Fruit fly (Drosophila melanogaster) whole organism, embryonic: ENCODE results near the gene CG10651.

Source experiments
- B-H1 ChIP-seq: fragments of 200-800 bp; sonication (Bioruptor generic); IDR thresholded peaks from 3 replicates; pipeline ENCODE4 v1.3.6; 2022; ENCODE audit warnings: missing biosample characterization, missing genetic modification characterization
- Bdp1 ChIP-seq: fragments of 200-800 bp; sonication (Bioruptor generic); optimal IDR thresholded peaks from 3 replicates; lab custom pipeline; 2016; ENCODE audit warnings: missing biosample characterization, missing genetic modification characterization
- CG1024 ChIP-seq: fragments of 200-800 bp; sonication (Bioruptor generic); IDR thresholded peaks from 2 replicates; pipeline ENCODE4 v1.3.6; 2022; ENCODE audit warnings: missing biosample characterization, missing genetic modification characterization
- CG13123 ChIP-seq: fragments of 200-800 bp; sonication (Bioruptor generic); optimal IDR thresholded peaks from 2 replicates; lab custom pipeline; 2016; ENCODE audit warnings: missing biosample characterization, missing genetic modification characterization
- CG13894 ChIP-seq: fragments of 200-800 bp; sonication (Bioruptor generic); optimal IDR thresholded peaks from 3 replicates; lab custom pipeline; 2018; ENCODE audit warnings: missing biosample characterization, mild to moderate bottlenecking, missing genetic modification characterization, moderate library complexity
- CG14667 ChIP-seq: fragments of 200-800 bp; sonication (Bioruptor generic); IDR thresholded peaks from 2 replicates; pipeline ENCODE4 v1.3.6; 2022; ENCODE audit warnings: missing biosample characterization, missing genetic modification characterization
- CG14860 ChIP-seq: fragments of 200-800 bp; sonication (Bioruptor generic); IDR thresholded peaks from 3 replicates; pipeline ENCODE4 v1.3.6; 2022; ENCODE audit warnings: missing biosample characterization, missing genetic modification characterization; ENCODE audit not compliant: partially characterized antibody
- CG1603 ChIP-seq: fragments of 200-800 bp; sonication (Bioruptor generic); optimal IDR thresholded peaks from 2 replicates; lab custom pipeline; 2019; ENCODE audit warnings: missing biosample characterization, mild to moderate bottlenecking, missing genetic modification characterization, moderate library complexity
- CG17612 ChIP-seq: fragments of 200-800 bp; sonication (Bioruptor generic); IDR thresholded peaks from 2 replicates; pipeline ENCODE4 v1.3.6; 2022; ENCODE audit warnings: missing biosample characterization, missing genetic modification characterization
- CG18262 ChIP-seq: fragments of 200-800 bp; optimal IDR thresholded peaks from 3 replicates; lab custom pipeline; 2019; ENCODE audit warnings: missing biosample characterization, mild to moderate bottlenecking, missing genetic modification characterization, moderate library complexity
- CG2116 ChIP-seq: fragments of 200-800 bp; sonication (Bioruptor generic); optimal IDR thresholded peaks from 3 replicates; lab custom pipeline; 2018; ENCODE audit warnings: missing biosample characterization, mild to moderate bottlenecking, missing genetic modification characterization
- CG4707 ChIP-seq: fragments of 200-800 bp; sonication (Bioruptor generic); optimal IDR thresholded peaks from 2 replicates; lab custom pipeline; 2018; ENCODE audit warnings: missing biosample characterization, mild to moderate bottlenecking, missing genetic modification characterization, moderate library complexity
- CG5245 ChIP-seq: fragments of 200-800 bp; sonication (Bioruptor generic); optimal IDR thresholded peaks from 3 replicates; lab custom pipeline; 2016; ENCODE audit warnings: missing biosample characterization, missing genetic modification characterization
- CG5953 ChIP-seq: fragments of 200-800 bp; sonication (Bioruptor generic); IDR thresholded peaks from 2 replicates; pipeline ENCODE4 v1.3.6; 2022; ENCODE audit warnings: missing biosample characterization, missing genetic modification characterization
- CG6813 ChIP-seq: fragments of 200-800 bp; sonication (Bioruptor generic); optimal IDR thresholded peaks from 2 replicates; lab custom pipeline; 2017; ENCODE audit warnings: missing biosample characterization, missing genetic modification characterization, mild to moderate bottlenecking, moderate library complexity, missing genetic modification reagents
- CG7357 ChIP-seq: fragments of 200-800 bp; sonication (Bioruptor generic); IDR thresholded peaks from 3 replicates; pipeline ENCODE4 v1.3.6; 2022; ENCODE audit warnings: missing biosample characterization, missing genetic modification characterization
- CG8290 ChIP-seq, 3 experiments: fragments of 200-800 bp; sonication (Bioruptor generic); optimal IDR thresholded peaks; 2 replicates each; lab custom pipeline; 2016 to 2019; ENCODE audit warnings: missing biosample characterization in 3 of 3, missing genetic modification characterization in 3 of 3, mild to moderate bottlenecking in 2 of 3, moderate library complexity in 1 of 3
- CG8359 ChIP-seq: fragments of 200-800 bp; sonication (Bioruptor generic); optimal IDR thresholded peaks from 2 replicates; lab custom pipeline; 2017; ENCODE audit warnings: missing biosample characterization, mild to moderate bottlenecking, missing genetic modification characterization, borderline replicate concordance
- CHES-1-like ChIP-seq: fragments of 200-800 bp; sonication (Bioruptor generic); optimal IDR thresholded peaks from 2 replicates; lab custom pipeline; 2016; ENCODE audit warnings: missing biosample characterization, missing genetic modification characterization
- GATAe ChIP-seq: fragments of 200-800 bp; sonication (Bioruptor generic); conservative IDR thresholded peaks from 2 replicates; pipeline ENCODE4 v1.3.6; 2022; ENCODE audit warnings: missing biosample characterization, missing genetic modification characterization
- H15 ChIP-seq: fragments of 200-800 bp; sonication (Bioruptor generic); IDR thresholded peaks from 3 replicates; pipeline ENCODE4 v1.3.6; 2022; ENCODE audit warnings: missing biosample characterization, missing genetic modification characterization
- HLH4C ChIP-seq: fragments of 200-800 bp; sonication (Bioruptor generic); IDR thresholded peaks from 3 replicates; pipeline ENCODE4 v1.3.6; 2022; ENCODE audit warnings: missing biosample characterization, missing genetic modification characterization; ENCODE audit not compliant: partially characterized antibody
- Hmx ChIP-seq: fragments of 200-800 bp; sonication (Bioruptor generic); optimal IDR thresholded peaks from 2 replicates; lab custom pipeline; 2016; ENCODE audit warnings: missing biosample characterization, missing genetic modification characterization
- Hr39 ChIP-seq: fragments of >200 bp; optimal IDR thresholded peaks from 2 replicates; lab custom pipeline; 2017
- Jarid2 ChIP-seq: fragments of 200-800 bp; sonication (Bioruptor generic); optimal IDR thresholded peaks from 3 replicates; lab custom pipeline; 2017; ENCODE audit warnings: mild to moderate bottlenecking, missing biosample characterization, missing genetic modification reagents, missing genetic modification characterization
- Lhr ChIP-seq: fragments of 200-800 bp; sonication (Bioruptor generic); optimal IDR thresholded peaks from 3 replicates; lab custom pipeline; 2017; ENCODE audit warnings: mild to moderate bottlenecking, missing biosample characterization, missing genetic modification reagents, missing genetic modification characterization
- Mad ChIP-seq: fragments of 200-800 bp; sonication (Bioruptor generic); optimal IDR thresholded peaks from 2 replicates; lab custom pipeline; 2016; ENCODE audit warnings: missing biosample characterization, missing genetic modification characterization
- Nf-YB ChIP-seq: fragments of 200-800 bp; sonication (Bioruptor generic); optimal IDR thresholded peaks from 3 replicates; lab custom pipeline; 2019; ENCODE audit warnings: missing biosample characterization, mild to moderate bottlenecking, missing genetic modification characterization, moderate library complexity
- Nf-YC ChIP-seq: fragments of 200-800 bp; optimal IDR thresholded peaks from 3 replicates; lab custom pipeline; 2019; ENCODE audit warnings: missing biosample characterization, mild to moderate bottlenecking, missing genetic modification characterization, moderate library complexity
- PHDP ChIP-seq: fragments of 200-800 bp; sonication (Bioruptor generic); optimal IDR thresholded peaks from 3 replicates; lab custom pipeline; 2018; ENCODE audit warnings: missing biosample characterization, mild to moderate bottlenecking, missing genetic modification characterization, moderate library complexity
- Xrp1 ChIP-seq: fragments of 200-800 bp; sonication (Bioruptor generic); IDR thresholded peaks from 2 replicates; pipeline ENCODE4 v1.3.6; 2022; ENCODE audit warnings: missing biosample characterization, missing genetic modification characterization
- cwo ChIP-seq: fragments of 200-800 bp; sonication (Bioruptor generic); optimal IDR thresholded peaks from 3 replicates; lab custom pipeline; 2017; ENCODE audit warnings: missing biosample characterization, missing genetic modification characterization, mild to moderate bottlenecking, moderate library complexity, missing genetic modification reagents
- danr ChIP-seq: fragments of 200-800 bp; sonication (Bioruptor generic); IDR thresholded peaks from 2 replicates; pipeline ENCODE4 v1.3.6; 2022; ENCODE audit warnings: missing biosample characterization, missing genetic modification characterization
- dm ChIP-seq: fragments of 200-800 bp; sonication (Bioruptor generic); optimal IDR thresholded peaks from 3 replicates; lab custom pipeline; 2016; ENCODE audit warnings: missing biosample characterization, missing genetic modification characterization
- ems ChIP-seq: fragments of 200-800 bp; sonication (Bioruptor generic); optimal IDR thresholded peaks from 3 replicates; lab custom pipeline; 2016; ENCODE audit warnings: missing biosample characterization, missing genetic modification characterization
- fd102C ChIP-seq: fragments of 200-800 bp; sonication (Bioruptor generic); optimal IDR thresholded peaks from 2 replicates; lab custom pipeline; 2018; ENCODE audit warnings: missing biosample characterization, mild to moderate bottlenecking, missing genetic modification characterization, moderate library complexity
- jigr1 ChIP-seq: fragments of 200-800 bp; sonication (Bioruptor generic); IDR thresholded peaks from 3 replicates; pipeline ENCODE4 v1.3.6; 2022; ENCODE audit warnings: missing biosample characterization, missing genetic modification characterization
- knrl ChIP-seq: fragments of 200-800 bp; sonication (Bioruptor generic); IDR thresholded peaks from 3 replicates; pipeline ENCODE4 v1.3.6; 2022; ENCODE audit warnings: missing biosample characterization, missing genetic modification characterization; ENCODE audit not compliant: partially characterized antibody
- mam ChIP-seq: fragments of 200-800 bp; sonication (Bioruptor generic); optimal IDR thresholded peaks from 3 replicates; lab custom pipeline; 2016; ENCODE audit warnings: missing biosample characterization, missing genetic modification characterization
- mirr ChIP-seq: fragments of 200-800 bp; sonication (Bioruptor generic); optimal IDR thresholded peaks from 3 replicates; lab custom pipeline; 2018; ENCODE audit warnings: missing biosample characterization, mild to moderate bottlenecking, missing genetic modification characterization
- nerfin-1 ChIP-seq: fragments of 200-800 bp; sonication (Bioruptor generic); optimal IDR thresholded peaks from 3 replicates; lab custom pipeline; 2019; ENCODE audit warnings: missing biosample characterization, mild to moderate bottlenecking, missing genetic modification characterization, moderate library complexity
- org-1 ChIP-seq: fragments of 200-800 bp; sonication (Bioruptor generic); optimal IDR thresholded peaks from 2 replicates; lab custom pipeline; 2017; ENCODE audit warnings: missing biosample characterization, missing genetic modification characterization
- otp ChIP-seq: fragments of 200-800 bp; sonication (Bioruptor generic); IDR thresholded peaks from 3 replicates; pipeline ENCODE4, ENCODE4 v1.3.6; 2022; ENCODE audit warnings: missing biosample characterization, missing genetic modification characterization
- peb ChIP-seq: fragments of 200-800 bp; sonication (Bioruptor generic); IDR thresholded peaks from 2 replicates; pipeline ENCODE4 v1.3.6; 2022; ENCODE audit warnings: missing biosample characterization, missing genetic modification characterization
- sens ChIP-seq: fragments of 200-800 bp; sonication (Bioruptor generic); peaks from one replicate; lab custom pipeline; 2016; ENCODE audit warnings: missing biosample characterization, missing genetic modification characterization
- sima ChIP-seq: fragments of 200-800 bp; sonication (Bioruptor generic); optimal IDR thresholded peaks from 2 replicates; lab custom pipeline; 2016; ENCODE audit warnings: missing biosample characterization, missing genetic modification characterization
- so ChIP-seq: fragments of 200-800 bp; sonication (Bioruptor generic); IDR thresholded peaks from 3 replicates; pipeline ENCODE4 v1.3.6; 2022; ENCODE audit warnings: missing biosample characterization, missing genetic modification characterization
- toy ChIP-seq: fragments of 200-800 bp; sonication (Bioruptor generic); IDR thresholded peaks from 2 replicates; pipeline ENCODE4 v1.3.6; 2022; ENCODE audit warnings: missing biosample characterization, missing genetic modification characterization
- tup ChIP-seq: fragments of 200-800 bp; sonication (Bioruptor generic); optimal IDR thresholded peaks from 2 replicates; lab custom pipeline; 2016; ENCODE audit warnings: missing biosample characterization, mild to moderate bottlenecking, missing genetic modification characterization, moderate library complexity
- vfl ChIP-seq: fragments of 200-800 bp; sonication (Bioruptor generic); optimal IDR thresholded peaks from 2 replicates; lab custom pipeline; 2016; ENCODE audit warnings: missing biosample characterization, missing genetic modification characterization

Gene CG10651

DNA sequence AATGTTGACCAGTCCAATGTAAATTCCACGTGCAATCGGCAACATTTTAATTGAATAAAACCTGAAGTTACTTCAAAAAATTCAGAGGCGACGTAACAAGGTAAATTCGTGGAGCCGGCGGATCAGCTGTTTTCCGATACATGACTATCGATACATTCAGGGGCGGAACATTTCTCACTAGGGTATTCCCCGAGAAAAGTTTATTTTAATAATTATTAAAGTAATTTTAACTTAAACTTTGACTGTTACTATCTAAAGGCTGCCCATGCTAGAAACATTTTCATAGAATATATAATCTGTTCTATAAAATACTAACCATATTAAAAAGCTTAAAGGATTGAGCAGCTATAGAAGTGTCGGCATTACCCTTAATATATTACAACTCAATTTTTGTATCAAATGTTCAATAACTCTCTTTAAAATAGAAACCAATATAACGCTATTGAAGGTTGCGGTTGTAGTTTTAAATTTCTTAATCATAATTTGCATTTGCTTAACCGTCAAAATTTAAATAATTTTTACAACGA is 37.6 kb downstream of the CG10651 start, which contains the start of the genes mRpS18B and Kua (continued):
- TF ChIP-seq CG14667 (no peak), CG5245 (GFP tag; lab: Kevin White, UChicago) (no peak), CG14860 (GFP tag; lab: Robert Waterston, UW) (peak; percentile 50; the same call in 2 of the 3 replicates), otp (GFP tag; lab: Robert Waterston, UW) (peak; percentile 40; the same call in 1 of the 3 replicates), org-1 (GFP tag; lab: Kevin White, UChicago) (no peak), mam (GFP tag; lab: Kevin White, UChicago) (peak; percentile 26), Hr39 (no peak), Nf-YC (tag; lab: Kevin White, UChicago) (peak; percentile 59), CG4707 (GFP tag; lab: Kevin White, UChicago) (no peak), CG7357 (GFP tag; lab: Robert Waterston, UW) (no peak), CG8359 (GFP tag; lab: Kevin White, UChicago) (no peak), danr (GFP tag; lab: Robert Waterston, UW) (no peak), Xrp1 (peak; percentile 53; the same call in 1 of the 2 replicates), fd102C (no peak), dm (no peak), Bdp1 (GFP tag; lab: Kevin White, UChicago) (peak; percentile 1), Lhr (GFP tag; lab: Kevin White, UChicago) (peak; percentile 45), jigr1 (no peak), mirr (GFP tag; lab: Kevin White, UChicago) (no peak), peb (GFP tag; lab: Robert Waterston, UW) (0 out of 2 replicates have a peak, but pooled peaks have one; percentile 19), B-H1 (GFP tag; lab: Robert Waterston, UW) (peak; percentile 28; the same call in 1 of the 3 replicates), CG5953 (GFP tag; lab: Robert Waterston, UW) (no peak), Jarid2 (GFP tag; lab: Kevin White, UChicago) (no peak), ems (GFP tag; lab: Kevin White, UChicago) (peak; percentile 10), CG2116 (GFP tag; lab: Kevin White, UChicago) (peak; percentile 48), Nf-YB (GFP tag; lab: Kevin White, UChicago) (peak; percentile 3), CG13894 (tag; lab: Kevin White, UChicago) (peak; percentile 44), CG18262 (tag; lab: Kevin White, UChicago) (peak; percentile 60), Hmx (GFP tag; lab: Kevin White, UChicago) (no peak), tup (GFP tag; lab: Kevin White, UChicago) (no peak), so (no peak), cwo (no peak), CHES-1-like (no peak), H15 (GFP tag; lab: Robert Waterston, UW) (peak; percentile 52; the same call in 1 of the 3 replicates), knrl (GFP tag; lab: Robert Waterston, UW) (peak; percentile 71), toy (no peak), CG6813 (GFP tag; lab: Kevin White, UChicago) (peak; percentile 25), CG1024 (no peak), vfl (GFP tag; lab: Kevin White, UChicago) (no peak), CG17612 (GFP tag; lab: Robert Waterston, UW) (no peak), sima (GFP tag; lab: Kevin White, UChicago) (no peak), HLH4C (GFP tag; lab: Robert Waterston, UW) (no peak; the same call in 2 of the 3 replicates), nerfin-1 (tag; lab: Kevin White, UChicago) (peak; percentile 26), CG8290 (GFP tag; optimal IDR thresholded peaks at IDR 0.05; lab: Kevin White, UChicago) (no peak), CG8290 (tag; optimal IDR thresholded peaks at IDR 0.05; lab: Kevin White, UChicago) (peak; percentile 7 to 26), Mad (peak; percentile 0), GATAe (GFP tag; lab: Robert Waterston, UW) (no peak), sens (GFP tag; lab: Kevin White, UChicago) (peak; percentile 90), CG13123 (GFP tag; lab: Kevin White, UChicago) (no peak), CG1603 (tag; lab: Kevin White, UChicago) (peak; percentile 30), PHDP (tag; lab: Kevin White, UChicago) (peak; percentile 64)
